Worm (Caenorhabditis elegans) whole organism, mixed stage, embryonic: Measurements from ENCODE around the gene epic-2.

Experiments used
- ceh-83 ChIP-seq: fragments of 200-800 bp; sonication (Bioruptor generic); optimal IDR thresholded peaks from 2 replicates; lab custom pipeline; 2018; ENCODE audit warnings: mild to moderate bottlenecking, missing genetic modification characterization, missing compliant biosample characterization
- lin-32 ChIP-seq: fragments of 200-800 bp; sonication (Bioruptor generic); optimal IDR thresholded peaks from 2 replicates; lab custom pipeline; 2018; ENCODE audit warnings: mild to moderate bottlenecking, missing genetic modification characterization, missing compliant biosample characterization
- lsy-2 ChIP-seq: fragments of 150-350 bp; optimal IDR thresholded peaks from 2 replicates; lab custom pipeline; 2014; ENCODE audit warnings: missing biosample characterization, missing genetic modification characterization

- no peak for TF ChIP-seq lin-32 (GFP tag; lab: Kevin White, UChicago)
- no peak for TF ChIP-seq lsy-2
- no peak for TF ChIP-seq ceh-83
These were observed 48.2 kb upstream of the epic-2 start, which contains the start of gene Y41D4B.1 for ce11 chrIV:1672398-1672797.
